Fruit fly (Drosophila melanogaster) whole organism, adult: Measurements from ENCODE around the gene CG7912.

Source experiments
- CG14711 ChIP-seq: fragments of 200-800 bp; sonication (Bioruptor generic); optimal IDR thresholded peaks from 2 replicates; lab custom pipeline; 2018; ENCODE audit warnings: missing biosample characterization, mild to moderate bottlenecking, missing genetic modification characterization, moderate library complexity
- CG33017 ChIP-seq: fragments of 200-800 bp; sonication (Bioruptor generic); optimal IDR thresholded peaks from 2 replicates; lab custom pipeline; 2018; ENCODE audit warnings: missing biosample characterization, mild to moderate bottlenecking, missing genetic modification characterization, moderate library complexity
- CG7101 ChIP-seq: fragments of 200-800 bp; sonication (Bioruptor generic); optimal IDR thresholded peaks from 2 replicates; lab custom pipeline; 2018; ENCODE audit warnings: missing biosample characterization, mild to moderate bottlenecking, missing genetic modification characterization, moderate library complexity
- Mnt ChIP-seq: fragments of 200-800 bp; sonication (Bioruptor generic); optimal IDR thresholded peaks from 2 replicates; lab custom pipeline; 2016; ENCODE audit warnings: missing biosample characterization, mild to moderate bottlenecking, missing genetic modification characterization
- cnc ChIP-seq, 2 experiments: fragments of >200 bp; optimal IDR thresholded peaks; 2 replicates each; lab custom pipeline; 2017
- kay ChIP-seq: fragments of 200-800 bp; sonication (Bioruptor generic); peaks from one replicate; lab custom pipeline; 2016; ENCODE audit warnings: missing biosample characterization, missing genetic modification characterization, borderline replicate concordance
- tj ChIP-seq: fragments of 200-800 bp; sonication (Bioruptor generic); optimal IDR thresholded peaks from 3 replicates; lab custom pipeline; 2017; ENCODE audit warnings: missing biosample characterization, mild to moderate bottlenecking, missing genetic modification characterization, moderate library complexity

dm6 chr3R:29990681-29991080 is 18.3 kb downstream of the CG7912 start:
- TF ChIP-seq CG33017 (tag; lab: Kevin White, UChicago), result no peak
- TF ChIP-seq CG14711 (tag; lab: Kevin White, UChicago), result no peak
- TF ChIP-seq tj, result no peak
- TF ChIP-seq kay (GFP tag; lab: Kevin White, UChicago), result no peak
- TF ChIP-seq cnc (optimal IDR thresholded peaks at IDR 0.05; lab: Kevin White, UChicago), result no peak
- TF ChIP-seq Mnt, result no peak
- TF ChIP-seq CG7101 (tag; lab: Kevin White, UChicago), result no peak
